Worm (Caenorhabditis elegans) whole organism, L4 larva: ENCODE results near the gene K07C11.10.
A peak's percentile ranks its signal among the peaks of the same experiment; 100 is the strongest.

Experiments
- D1046.2 ChIP-seq: fragments of 200-800 bp; sonication (Bioruptor generic); IDR thresholded peaks from 2 replicates; pipeline ENCODE4 v1.3.6; 2022; ENCODE audit warnings: missing genetic modification characterization, missing compliant biosample characterization
- F10B5.3 ChIP-seq: sonication (generic microtip); optimal IDR thresholded peaks from 2 replicates; lab custom pipeline; 2016; ENCODE audit warnings: mild to moderate bottlenecking, missing genetic modification characterization, missing compliant biosample characterization
- F26F4.8 ChIP-seq: fragments of 200-800 bp; sonication (Bioruptor generic); conservative IDR thresholded peaks from 2 replicates; pipeline ENCODE4 v1.3.6; 2022; ENCODE audit warnings: missing genetic modification characterization, missing compliant biosample characterization
- Y105C5A.15 ChIP-seq: fragments of 200-800 bp; sonication (Bioruptor generic); IDR thresholded peaks from 2 replicates; pipeline ENCODE4 v1.3.6; 2022; ENCODE audit warnings: missing genetic modification characterization, missing compliant biosample characterization
- ceh-20 ChIP-seq: fragments of 200-800 bp; sonication (Bioruptor generic); IDR thresholded peaks from 2 replicates; pipeline ENCODE4 v1.3.6; 2022; ENCODE audit warnings: missing genetic modification reagents, missing genetic modification characterization, missing compliant biosample characterization
- ceh-28 ChIP-seq: fragments of 150-350 bp; optimal IDR thresholded peaks from 2 replicates; lab custom pipeline; 2014; ENCODE audit warnings: missing biosample characterization, missing genetic modification reagents, missing genetic modification characterization
- ctbp-1 ChIP-seq: fragments of 200-800 bp; sonication (Bioruptor generic); IDR thresholded peaks from 2 replicates; pipeline ENCODE4 v1.3.6; 2022; ENCODE audit warnings: missing genetic modification reagents, missing genetic modification characterization, missing compliant biosample characterization
- daf-16 ChIP-seq, 3 experiments: sonication (generic microtip); optimal IDR thresholded peaks; 2 replicates each; lab custom pipeline; 2016 to 2017; ENCODE audit warnings: missing genetic modification characterization in 3 of 3, missing genetic modification reagents in 3 of 3, mild to moderate bottlenecking in 2 of 3, missing compliant biosample characterization in 2 of 3, missing biosample characterization in 1 of 3, moderate library complexity in 1 of 3
- daf-19 ChIP-seq: fragments of 200-800 bp; sonication (Bioruptor generic); conservative IDR thresholded peaks from 2 replicates; pipeline ENCODE4 v1.3.6; 2022; ENCODE audit warnings: missing genetic modification characterization, missing compliant biosample characterization
- dmd-6 ChIP-seq: fragments of 200-800 bp; sonication (Bioruptor generic); IDR thresholded peaks from 2 replicates; pipeline ENCODE4 v1.3.6; 2022; ENCODE audit warnings: missing genetic modification reagents, missing genetic modification characterization, missing compliant biosample characterization
- dmd-8 ChIP-seq: fragments of 200-800 bp; sonication (Bioruptor generic); IDR thresholded peaks from 2 replicates; pipeline ENCODE4 v1.3.6; 2022; ENCODE audit warnings: missing genetic modification characterization, missing compliant biosample characterization
- duxl-1 ChIP-seq: sonication (generic microtip); optimal IDR thresholded peaks from 2 replicates; lab custom pipeline; 2016; ENCODE audit warnings: mild to moderate bottlenecking, missing genetic modification characterization, moderate library complexity, missing compliant biosample characterization; ENCODE audit not compliant: poor library complexity
- dve-1 ChIP-seq: sonication (generic microtip); optimal IDR thresholded peaks from 2 replicates; lab custom pipeline; 2017; ENCODE audit warnings: antibody characterized with exemption, mild to moderate bottlenecking, missing genetic modification characterization, missing compliant biosample characterization; ENCODE audit not compliant: insufficient read depth
- fos-1 ChIP-seq: fragments of 150-350 bp; optimal IDR thresholded peaks from 2 replicates; lab custom pipeline; 2014; ENCODE audit warnings: missing biosample characterization, missing genetic modification characterization
- gei-8 ChIP-seq: fragments of 200-800 bp; sonication (Bioruptor generic); optimal IDR thresholded peaks from 2 replicates; lab custom pipeline; 2018; ENCODE audit warnings: mild to moderate bottlenecking, missing genetic modification characterization, missing compliant biosample characterization
- hif-1 ChIP-seq, 2 experiments: sonication (generic microtip); optimal IDR thresholded peaks; 2 replicates each; lab custom pipeline; 2016 to 2017; ENCODE audit warnings: missing compliant biosample characterization in 2 of 2, missing genetic modification characterization in 2 of 2, missing genetic modification reagents in 2 of 2, missing genotype in 2 of 2, mild to moderate bottlenecking in 1 of 2
- hlh-11 ChIP-seq: fragments of 200-800 bp; sonication (Bioruptor generic); optimal IDR thresholded peaks from 2 replicates; lab custom pipeline; 2018; ENCODE audit warnings: mild to moderate bottlenecking, missing genetic modification characterization, missing compliant biosample characterization
- hlh-30 ChIP-seq: sonication (generic microtip); optimal IDR thresholded peaks from 2 replicates; lab custom pipeline; 2017; ENCODE audit warnings: antibody characterized with exemption, mild to moderate bottlenecking, missing genetic modification characterization, missing compliant biosample characterization; ENCODE audit not compliant: insufficient read depth
- hmg-1.1 ChIP-seq: fragments of 200-800 bp; sonication (Bioruptor generic); IDR thresholded peaks from 2 replicates; pipeline ENCODE4 v1.3.6; 2022; ENCODE audit warnings: missing genetic modification reagents, missing genetic modification characterization, missing compliant biosample characterization
- lim-7 ChIP-seq: fragments of 200-800 bp; sonication (Bioruptor generic); IDR thresholded peaks from 2 replicates; pipeline ENCODE4 v1.3.6; 2022; ENCODE audit warnings: missing genetic modification characterization, missing compliant biosample characterization
- lin-13 ChIP-seq: fragments of 150-350 bp; optimal IDR thresholded peaks from 2 replicates; lab custom pipeline; 2014; ENCODE audit warnings: missing biosample characterization, missing genetic modification reagents, missing genetic modification characterization
- lin-15B ChIP-seq: fragments of 150-350 bp; sonication (generic microtip); optimal IDR thresholded peaks from 3 replicates; lab custom pipeline; 2014; ENCODE audit warnings: missing biosample characterization, missing genetic modification characterization
- lin-29 ChIP-seq: fragments of 200-800 bp; sonication (Bioruptor generic); IDR thresholded peaks from 2 replicates; pipeline ENCODE4 v1.3.6; 2022; ENCODE audit warnings: missing genetic modification reagents, missing genetic modification characterization, missing compliant biosample characterization
- lin-39 ChIP-seq: fragments of 150-350 bp; optimal IDR thresholded peaks from 2 replicates; lab custom pipeline; 2014; ENCODE audit warnings: missing biosample characterization, missing genetic modification reagents, missing genetic modification characterization
- lir-3 ChIP-seq: sonication (generic microtip); optimal IDR thresholded peaks from 2 replicates; lab custom pipeline; 2016; ENCODE audit warnings: mild to moderate bottlenecking, missing genetic modification characterization, missing compliant biosample characterization
- madf-9 ChIP-seq: fragments of 200-800 bp; sonication (Bioruptor generic); conservative IDR thresholded peaks from 2 replicates; pipeline ENCODE4 v1.3.6; 2022; ENCODE audit warnings: missing genetic modification reagents, missing genetic modification characterization, missing compliant biosample characterization
- mes-2 ChIP-seq: sonication (generic microtip); optimal IDR thresholded peaks from 2 replicates; lab custom pipeline; 2016; ENCODE audit warnings: missing genotype, mild to moderate bottlenecking, missing genetic modification characterization, missing compliant biosample characterization; ENCODE audit not compliant: poor library complexity, severe bottlenecking
- nhr-102 ChIP-seq: sonication (generic microtip); optimal IDR thresholded peaks from 2 replicates; lab custom pipeline; 2016; ENCODE audit warnings: mild to moderate bottlenecking, missing genetic modification characterization, moderate library complexity, missing compliant biosample characterization
- nhr-111 ChIP-seq: fragments of 200-800 bp; sonication (Bioruptor generic); optimal IDR thresholded peaks from 2 replicates; lab custom pipeline; 2018; ENCODE audit warnings: mild to moderate bottlenecking, missing genetic modification characterization, missing compliant biosample characterization
- nhr-28 ChIP-seq: fragments of 150-350 bp; optimal IDR thresholded peaks from 2 replicates; lab custom pipeline; 2014; ENCODE audit warnings: missing biosample characterization, missing genetic modification characterization
- nhr-41 ChIP-seq: fragments of 200-800 bp; sonication (Bioruptor generic); IDR thresholded peaks from 2 replicates; pipeline ENCODE4 v1.3.6; 2022; ENCODE audit warnings: missing genetic modification reagents, missing genetic modification characterization, missing compliant biosample characterization
- nhr-42 ChIP-seq: fragments of 200-800 bp; sonication (Bioruptor generic); IDR thresholded peaks from 2 replicates; pipeline ENCODE4 v1.3.6; 2022; ENCODE audit warnings: missing genetic modification characterization, missing compliant biosample characterization
- rbr-2 ChIP-seq: sonication (generic microtip); optimal IDR thresholded peaks from 2 replicates; lab custom pipeline; 2016; ENCODE audit warnings: missing genotype, missing genetic modification characterization, missing compliant biosample characterization
- sdz-12 ChIP-seq: fragments of 200-800 bp; sonication (Bioruptor generic); optimal IDR thresholded peaks from 2 replicates; lab custom pipeline; 2018; ENCODE audit warnings: mild to moderate bottlenecking, missing genetic modification characterization, missing compliant biosample characterization
- set-16 ChIP-seq: fragments of 200-800 bp; sonication (Bioruptor generic); IDR thresholded peaks from 2 replicates; pipeline ENCODE4 v1.3.6; 2022; ENCODE audit warnings: missing genetic modification reagents, missing genetic modification characterization, missing compliant biosample characterization
- snpc-1.2 ChIP-seq: fragments of 200-800 bp; sonication (Bioruptor generic); IDR thresholded peaks from 2 replicates; pipeline ENCODE4 v1.3.6; 2022; ENCODE audit warnings: missing genetic modification reagents, missing genetic modification characterization, missing compliant biosample characterization
- snpc-4 ChIP-seq: fragments of 150-350 bp; optimal IDR thresholded peaks from 2 replicates; lab custom pipeline; 2014; ENCODE audit warnings: missing biosample characterization, missing genetic modification characterization
- spr-1 ChIP-seq: sonication (generic microtip); optimal IDR thresholded peaks from 2 replicates; lab custom pipeline; 2016; ENCODE audit warnings: mild to moderate bottlenecking, missing genetic modification characterization, missing compliant biosample characterization
- unc-39 ChIP-seq: sonication (generic microtip); optimal IDR thresholded peaks from 2 replicates; lab custom pipeline; 2017; ENCODE audit warnings: missing biosample characterization, missing genetic modification characterization
- vab-7 ChIP-seq: fragments of 200-800 bp; sonication (Bioruptor generic); IDR thresholded peaks from 2 replicates; pipeline ENCODE4 v1.3.6; 2022; ENCODE audit warnings: missing genetic modification reagents, missing genetic modification characterization, missing compliant biosample characterization
- zfp-2 ChIP-seq: sonication (generic microtip); optimal IDR thresholded peaks from 2 replicates; lab custom pipeline; 2016; ENCODE audit warnings: mild to moderate bottlenecking, missing genetic modification characterization, missing compliant biosample characterization
- ztf-7 ChIP-seq: fragments of 150-350 bp; optimal IDR thresholded peaks from 2 replicates; lab custom pipeline; 2014; ENCODE audit warnings: missing biosample characterization, missing genetic modification characterization

Gene K07C11.10

ce11 chrV:8235331-8235730, 8.6 kb upstream of the K07C11.10 start:
- TF ChIP-seq nhr-28 (tag; lab: Kevin White, UChicago) (peak; percentile 13), nhr-41 (GFP tag; lab: Robert Waterston, UW) (0 out of 2 replicates have a peak, but pooled peaks have one; percentile 32), lin-13 (no peak), ceh-28 (tag; lab: Kevin White, UChicago) (no peak), D1046.2 (GFP tag; lab: Robert Waterston, UW) (no peak), fos-1 (tag; lab: Kevin White, UChicago) (no peak), daf-19 (GFP tag; lab: Robert Waterston, UW) (no peak), unc-39 (tag; lab: Kevin White, UChicago) (no peak), dve-1 (tag; lab: Kevin White, UChicago) (peak; percentile 66), hmg-1.1 (GFP tag; lab: Robert Waterston, UW) (peak; percentile 55), lin-15B (tag; lab: Kevin White, UChicago) (no peak), sdz-12 (GFP tag; lab: Kevin White, UChicago) (peak; percentile 2), gei-8 (GFP tag; lab: Kevin White, UChicago) (peak; percentile 18), ceh-20 (no peak), dmd-8 (GFP tag; lab: Robert Waterston, UW) (0 out of 2 replicates have a peak, but pooled peaks have one; percentile 32), rbr-2 (peak; percentile 26), F10B5.3 (tag; lab: Kevin White, UChicago) (no peak), nhr-102 (tag; lab: Kevin White, UChicago) (peak; percentile 35), snpc-1.2 (GFP tag; lab: Robert Waterston, UW) (peak; percentile 65), snpc-4 (tag; lab: Kevin White, UChicago) (peak; percentile 61), Y105C5A.15 (GFP tag; lab: Robert Waterston, UW) (no peak), ztf-7 (tag; lab: Kevin White, UChicago) (no peak), mes-2 (tag; lab: Kevin White, UChicago) (no peak), madf-9 (GFP tag; lab: Robert Waterston, UW) (0 out of 2 replicates have a peak, but pooled peaks have one; percentile 24), hlh-11 (tag; lab: Kevin White, UChicago) (peak; percentile 54), spr-1 (tag; lab: Kevin White, UChicago) (no peak), duxl-1 (no peak), nhr-42 (GFP tag; lab: Robert Waterston, UW) (peak; percentile 39; the same call in 1 of the 2 replicates), F26F4.8 (GFP tag; lab: Robert Waterston, UW) (0 out of 2 replicates have a peak, but pooled peaks have one; percentile 45), hlh-30 (tag; lab: Kevin White, UChicago) (peak; percentile 9), set-16 (GFP tag; lab: Robert Waterston, UW) (no peak), zfp-2 (tag; lab: Kevin White, UChicago) (peak; percentile 20), daf-16 (GFP tag; optimal IDR thresholded peaks at IDR 0.05; lab: Kevin White, UChicago) (peak in 1 of 2 experiments; percentile 38), daf-16 (tag; optimal IDR thresholded peaks at IDR 0.05; lab: Kevin White, UChicago) (peak; percentile 45), dmd-6 (GFP tag; lab: Robert Waterston, UW) (peak; percentile 49; the same call in 1 of the 2 replicates), lir-3 (peak; percentile 39), lin-39 (tag; lab: Kevin White, UChicago) (no peak), lin-29 (GFP tag; lab: Robert Waterston, UW) (no peak), nhr-111 (GFP tag; lab: Kevin White, UChicago) (peak; percentile 49), ctbp-1 (GFP tag; lab: Robert Waterston, UW) (no peak), hif-1 (tag; optimal IDR thresholded peaks at IDR 0.05; lab: Kevin White, UChicago) (no peak), vab-7 (GFP tag; lab: Robert Waterston, UW) (peak; percentile 41; the same call in 1 of the 2 replicates), lim-7 (peak; percentile 70)
